Worm (Caenorhabditis elegans): ENCODE data around the gene C15B12.3.

C15B12.3 gene

DNA sequence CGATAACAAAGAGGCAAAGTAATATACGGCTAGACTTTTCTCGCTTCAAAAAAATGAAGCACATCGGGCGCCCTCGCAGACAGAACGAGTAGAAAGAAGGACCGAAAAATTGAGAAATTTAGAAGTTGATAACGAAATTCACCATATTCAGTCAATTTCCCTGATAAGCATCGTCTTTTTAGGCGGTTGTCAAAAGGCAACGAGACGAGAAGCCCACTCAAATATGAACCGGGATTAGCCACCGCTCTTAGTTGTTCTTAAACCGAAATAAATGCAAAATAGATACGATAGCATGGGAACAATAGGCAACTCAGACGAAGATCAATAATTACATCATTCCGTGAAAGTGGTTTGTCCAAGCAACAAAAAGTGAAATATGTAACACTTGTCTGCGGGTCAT lies 35.8 kb upstream of the C15B12.3 start:
- TF ChIP-seq T22C8.4 (GFP tag; IDR thresholded peaks at IDR 0.05) (no peak), ref-1 (GFP tag; conservative IDR thresholded peaks at IDR 0.05) (no peak), flt-1 (GFP tag; IDR thresholded peaks at IDR 0.05) (no peak), klf-2 (GFP tag; conservative IDR thresholded peaks at IDR 0.05) (no peak), cog-1 (tag; optimal IDR thresholded peaks at IDR 0.05) (no peak)

DNA sequence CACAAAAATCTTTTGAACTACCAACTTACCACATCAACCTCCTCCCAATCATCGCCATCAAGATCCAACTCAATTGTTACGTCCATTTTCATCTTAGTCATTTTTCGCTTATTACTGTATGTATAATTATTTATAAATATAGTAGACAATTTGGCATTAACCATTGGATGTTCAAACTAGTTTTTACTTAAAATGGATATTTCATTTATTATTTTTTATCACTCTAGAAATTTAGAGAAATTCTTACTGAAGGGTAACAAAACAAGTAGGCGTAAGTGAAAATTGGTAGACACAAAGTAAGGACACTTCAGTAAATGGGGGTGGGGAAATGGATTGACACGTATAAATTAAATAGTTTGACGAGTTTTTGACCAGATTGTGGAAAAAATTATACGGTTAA lies 32.4 kb upstream of the C15B12.3 start, which contains the start of gene actl-1:
Gene actl-1, minus strand, starts transcription at position 101 of the 400 bp plus-strand sequence.
- TF ChIP-seq klf-2 (GFP tag; conservative IDR thresholded peaks at IDR 0.05) (no peak), ztf-29 (GFP tag; IDR thresholded peaks at IDR 0.05) (no peak), T22C8.4 (GFP tag; IDR thresholded peaks at IDR 0.05) (no peak), tab-1 (GFP tag; IDR thresholded peaks at IDR 0.05) (no peak), flt-1 (GFP tag; IDR thresholded peaks at IDR 0.05) (no peak), ref-1 (GFP tag; conservative IDR thresholded peaks at IDR 0.05) (no peak), ztf-23 (GFP tag; IDR thresholded peaks at IDR 0.05) (no peak), cog-1 (tag; optimal IDR thresholded peaks at IDR 0.05) (no peak), med-1 (GFP tag; optimal IDR thresholded peaks at IDR 0.05; ENCODE audit: insufficient read depth) (no peak)

DNA sequence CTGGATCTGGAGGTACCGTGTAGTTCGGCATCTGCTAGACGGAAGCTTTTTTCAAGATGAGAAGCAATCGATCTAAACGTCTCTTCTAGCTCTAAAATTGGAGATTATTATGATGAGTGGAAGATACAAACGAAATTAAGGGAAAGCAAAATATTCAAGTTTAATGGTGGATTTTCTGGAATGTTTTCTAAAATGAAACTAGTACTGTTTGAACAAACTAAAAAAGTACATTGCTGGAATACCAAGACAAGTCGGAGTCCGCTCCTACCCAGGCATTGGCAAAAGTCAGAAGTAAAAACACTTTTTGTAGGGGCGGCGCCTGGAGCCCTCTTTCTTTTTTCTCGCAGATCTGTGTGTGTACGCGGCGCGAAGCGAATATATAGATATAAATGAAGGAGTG lies 17.4 kb upstream of the C15B12.3 start, which contains the start of gene gar-1:
Gene gar-1, minus strand, starts transcription at position 101 of the 400 bp plus-strand sequence.
- TF ChIP-seq ref-1 (GFP tag; conservative IDR thresholded peaks at IDR 0.05) (no peak), ztf-23 (GFP tag; IDR thresholded peaks at IDR 0.05) (no peak), tab-1 (GFP tag; IDR thresholded peaks at IDR 0.05) (no peak), T22C8.4 (GFP tag; IDR thresholded peaks at IDR 0.05) (no peak), cog-1 (tag; optimal IDR thresholded peaks at IDR 0.05) (no peak), klf-2 (GFP tag; conservative IDR thresholded peaks at IDR 0.05) (no peak), flt-1 (GFP tag; IDR thresholded peaks at IDR 0.05) (no peak), ztf-29 (GFP tag; IDR thresholded peaks at IDR 0.05) (no peak), med-1 (GFP tag; optimal IDR thresholded peaks at IDR 0.05; ENCODE audit: insufficient read depth) (no peak)

DNA sequence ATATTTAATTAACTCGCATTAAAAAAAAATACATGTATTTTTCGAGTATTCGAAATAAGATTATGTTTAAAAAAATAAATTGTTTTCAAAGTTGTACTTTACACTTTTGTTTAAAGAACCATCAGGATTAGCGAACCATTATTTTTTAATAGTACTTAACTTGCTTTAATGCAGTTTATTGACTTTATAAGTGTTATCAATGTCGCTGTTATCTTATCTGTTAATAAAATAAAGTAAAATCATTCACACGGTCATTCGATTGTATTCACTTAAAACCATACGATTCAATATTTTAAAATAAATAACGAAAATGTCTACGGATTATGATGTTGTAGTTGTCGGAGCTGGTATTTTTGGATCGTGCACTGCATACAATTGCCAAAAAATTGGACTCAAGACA lies 9.2 kb upstream of the C15B12.3 start, which contains the start of gene C15B12.1:
Gene C15B12.1, plus strand, starts transcription at position 271 of the 400 bp plus-strand sequence.
- no peak for TF ChIP-seq cog-1 (tag; optimal IDR thresholded peaks at IDR 0.05)
- TF ChIP-seq ztf-23 (GFP tag; IDR thresholded peaks at IDR 0.05), result no peak
- TF ChIP-seq ref-1 (GFP tag; conservative IDR thresholded peaks at IDR 0.05), result no peak
- TF ChIP-seq tab-1 (GFP tag; IDR thresholded peaks at IDR 0.05), result no peak
- no peak for TF ChIP-seq flt-1 (GFP tag; IDR thresholded peaks at IDR 0.05)
- no peak for TF ChIP-seq ztf-29 (GFP tag; IDR thresholded peaks at IDR 0.05)
- TF ChIP-seq T22C8.4 (GFP tag; IDR thresholded peaks at IDR 0.05), result no peak
- TF ChIP-seq med-1 (GFP tag; optimal IDR thresholded peaks at IDR 0.05; ENCODE audit: insufficient read depth), result no peak
- no peak for TF ChIP-seq klf-2 (GFP tag; conservative IDR thresholded peaks at IDR 0.05)

DNA sequence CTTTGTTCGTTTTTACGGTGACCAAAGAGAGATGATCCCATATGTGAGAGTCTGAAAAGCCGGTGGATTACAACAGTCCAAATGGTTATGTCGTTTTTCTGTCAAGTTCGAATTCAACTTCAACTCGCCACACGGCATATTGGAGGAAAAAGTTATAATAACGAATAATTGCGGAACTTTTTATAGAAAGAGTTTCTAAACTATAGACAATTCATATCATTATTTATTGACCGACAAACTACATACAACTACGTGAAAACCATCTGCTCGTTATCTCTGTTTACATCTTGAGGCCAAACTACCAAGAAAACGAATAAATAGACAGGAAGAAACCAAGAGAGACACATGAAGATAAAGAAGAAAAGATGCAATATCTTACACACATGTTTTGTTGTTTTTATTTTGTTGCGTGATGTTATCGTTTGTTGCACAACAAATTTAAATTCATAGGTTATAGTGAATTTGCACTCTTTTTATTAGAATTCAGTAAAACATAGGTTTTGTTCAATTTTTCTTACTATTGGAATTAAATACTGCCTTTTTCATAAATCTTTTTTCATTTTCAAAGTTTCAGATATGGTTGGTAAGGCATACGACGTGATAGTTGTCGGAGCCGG lies 6.4 kb upstream of the C15B12.3 start, which contains the start of the genes C15B12.4 and C15B12.8:
Gene C15B12.4, minus strand, starts transcription at position 51 of the 617 bp plus-strand sequence.
Gene C15B12.8, plus strand, starts transcription at position 567 of the 617 bp plus-strand sequence.
- TF ChIP-seq tab-1 (GFP tag; IDR thresholded peaks at IDR 0.05) (no peak), T22C8.4 (GFP tag; IDR thresholded peaks at IDR 0.05) (no peak)

DNA sequence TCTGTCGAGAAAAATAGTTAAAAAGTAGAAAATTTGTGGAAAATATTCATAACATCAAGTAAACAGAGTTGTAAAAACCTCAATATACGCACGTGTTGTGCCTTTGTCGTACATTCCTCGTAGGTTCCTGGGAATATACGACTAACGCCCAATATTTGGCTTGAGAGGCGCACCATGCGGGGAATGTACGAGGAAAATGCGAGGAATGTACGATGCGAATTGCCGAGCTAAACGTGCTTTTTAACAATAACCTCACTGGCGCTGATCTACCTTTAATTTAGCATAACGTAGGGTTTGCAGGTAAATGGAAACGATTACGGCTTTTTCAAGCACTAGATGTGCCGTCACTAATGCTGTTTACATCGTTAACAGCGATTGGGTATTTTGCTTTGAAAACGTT lies 1.1 kb upstream of the C15B12.3 start, which contains the start of gene C15B12.9:
Gene C15B12.9, plus strand, starts transcription at position 301 of the 400 bp plus-strand sequence.
- no peak for TF ChIP-seq ztf-23 (GFP tag; IDR thresholded peaks at IDR 0.05)
- no peak for TF ChIP-seq cog-1 (tag; optimal IDR thresholded peaks at IDR 0.05)
- TF ChIP-seq flt-1 (GFP tag; IDR thresholded peaks at IDR 0.05), result no peak
- TF ChIP-seq tab-1 (GFP tag; IDR thresholded peaks at IDR 0.05), result no peak
- no peak for TF ChIP-seq ref-1 (GFP tag; conservative IDR thresholded peaks at IDR 0.05)
- no peak for TF ChIP-seq klf-2 (GFP tag; conservative IDR thresholded peaks at IDR 0.05)
- no peak for TF ChIP-seq ztf-29 (GFP tag; IDR thresholded peaks at IDR 0.05)
- no peak for TF ChIP-seq med-1 (GFP tag; optimal IDR thresholded peaks at IDR 0.05; ENCODE audit: insufficient read depth)

DNA sequence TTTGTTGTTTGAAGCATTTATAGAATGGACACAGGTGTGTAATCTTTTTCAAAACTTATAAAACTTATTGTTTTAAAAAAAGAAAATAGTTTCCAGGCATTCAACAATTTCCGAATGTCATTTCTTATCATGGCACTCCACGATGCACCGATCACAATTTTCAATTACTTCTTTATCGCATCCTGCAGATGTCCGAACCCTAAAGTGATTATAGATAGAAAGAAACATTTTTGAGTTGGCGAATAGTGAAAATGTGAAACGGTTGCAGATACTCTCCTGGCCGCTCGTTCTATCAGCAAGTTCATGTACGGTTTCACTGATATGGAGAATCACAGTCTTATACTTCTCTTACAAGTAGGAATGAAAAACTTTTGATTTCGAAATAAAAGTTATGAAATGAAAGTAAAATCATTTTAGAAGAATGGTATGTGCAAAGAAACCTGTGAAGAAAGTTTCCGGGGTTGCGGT lies 4.3 kb downstream of the C15B12.3 start, which contains the start of gene C15B12.2:
Gene C15B12.2, plus strand, starts transcription at position 418 of the 468 bp plus-strand sequence.
- TF ChIP-seq T22C8.4 (GFP tag; IDR thresholded peaks at IDR 0.05) (no peak), cog-1 (tag; optimal IDR thresholded peaks at IDR 0.05) (no peak), klf-2 (GFP tag; conservative IDR thresholded peaks at IDR 0.05) (no peak), ztf-23 (GFP tag; IDR thresholded peaks at IDR 0.05) (no peak), tab-1 (GFP tag; IDR thresholded peaks at IDR 0.05) (no peak), med-1 (GFP tag; optimal IDR thresholded peaks at IDR 0.05; ENCODE audit: insufficient read depth) (no peak), ztf-29 (GFP tag; IDR thresholded peaks at IDR 0.05) (no peak), ref-1 (GFP tag; conservative IDR thresholded peaks at IDR 0.05) (no peak), flt-1 (GFP tag; IDR thresholded peaks at IDR 0.05) (no peak)

DNA sequence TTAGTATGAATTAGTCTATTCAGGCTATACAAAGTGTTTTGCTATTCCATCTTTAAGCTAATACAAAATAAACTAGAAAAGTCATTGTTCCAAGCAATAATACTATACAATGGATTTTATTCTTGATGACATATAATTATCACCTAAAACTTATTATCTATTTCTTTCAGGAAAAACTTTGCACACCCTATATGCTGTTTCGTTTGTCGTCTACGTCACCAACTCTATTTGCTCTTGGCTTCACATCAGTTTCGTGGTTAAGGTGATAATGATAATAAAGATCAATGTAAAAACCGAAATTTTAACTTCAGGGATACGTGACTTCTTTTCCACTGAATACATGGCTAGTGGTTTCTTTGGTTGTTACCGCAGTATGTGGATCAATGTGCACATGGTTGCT lies 4.9 kb downstream of the C15B12.3 start:
- no peak for TF ChIP-seq ztf-23 (GFP tag; IDR thresholded peaks at IDR 0.05)
- no peak for TF ChIP-seq med-1 (GFP tag; optimal IDR thresholded peaks at IDR 0.05; ENCODE audit: insufficient read depth)
- no peak for TF ChIP-seq klf-2 (GFP tag; conservative IDR thresholded peaks at IDR 0.05)

DNA sequence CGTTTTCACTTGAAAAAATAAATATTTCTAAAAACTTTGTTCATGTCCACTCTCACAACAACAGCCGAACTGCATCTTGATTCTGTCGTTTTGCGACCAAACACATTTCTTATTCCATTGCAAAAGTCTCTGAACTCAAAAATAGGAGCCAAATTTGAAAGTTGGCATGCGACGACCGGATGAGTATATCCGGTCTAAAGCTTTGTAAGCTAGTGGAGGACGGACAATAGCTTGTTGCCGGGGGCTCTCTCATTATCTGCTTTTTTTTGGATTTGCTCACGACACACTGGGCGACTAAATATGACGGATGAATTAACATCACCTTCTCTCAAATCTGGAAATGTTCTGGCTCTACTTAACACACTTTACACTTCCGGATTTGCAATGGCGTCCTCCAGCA lies 5.6 kb downstream of the C15B12.3 start, which contains the start of gene K04E7.1:
Gene K04E7.1, plus strand, starts transcription at position 301 of the 400 bp plus-strand sequence.
- TF ChIP-seq ztf-29 (GFP tag; IDR thresholded peaks at IDR 0.05) (no peak), T22C8.4 (GFP tag; IDR thresholded peaks at IDR 0.05) (no peak)

DNA sequence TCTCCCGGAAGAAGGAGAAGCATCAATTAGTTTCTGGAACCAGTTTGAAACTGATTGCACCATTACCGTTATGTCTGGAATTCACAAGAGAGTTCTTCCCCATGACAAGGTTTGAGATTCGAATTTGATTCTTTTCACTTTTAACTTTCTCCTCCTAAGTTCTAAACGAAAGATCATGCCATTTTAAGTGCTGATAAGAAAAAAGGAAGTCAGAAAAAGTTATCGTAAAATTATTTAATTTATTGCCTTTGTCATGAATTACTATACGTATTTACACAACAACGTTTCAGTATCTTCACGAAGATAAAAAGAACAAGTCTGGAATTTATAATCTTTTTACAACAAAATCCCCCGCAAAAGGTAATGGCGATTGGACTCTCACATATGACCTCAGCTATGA lies 7.2 kb downstream of the C15B12.3 start:
- TF ChIP-seq klf-2 (GFP tag; conservative IDR thresholded peaks at IDR 0.05), result no peak
- TF ChIP-seq T22C8.4 (GFP tag; IDR thresholded peaks at IDR 0.05), result no peak
- no peak for TF ChIP-seq tab-1 (GFP tag; IDR thresholded peaks at IDR 0.05)
- no peak for TF ChIP-seq flt-1 (GFP tag; IDR thresholded peaks at IDR 0.05)
- TF ChIP-seq ztf-23 (GFP tag; IDR thresholded peaks at IDR 0.05), result no peak
- TF ChIP-seq ztf-29 (GFP tag; IDR thresholded peaks at IDR 0.05), result no peak

Measured in whole organism, midembryonic.